Worm (Caenorhabditis elegans): ENCODE data around the gene R10E4.6.

R10E4.6 gene

DNA sequence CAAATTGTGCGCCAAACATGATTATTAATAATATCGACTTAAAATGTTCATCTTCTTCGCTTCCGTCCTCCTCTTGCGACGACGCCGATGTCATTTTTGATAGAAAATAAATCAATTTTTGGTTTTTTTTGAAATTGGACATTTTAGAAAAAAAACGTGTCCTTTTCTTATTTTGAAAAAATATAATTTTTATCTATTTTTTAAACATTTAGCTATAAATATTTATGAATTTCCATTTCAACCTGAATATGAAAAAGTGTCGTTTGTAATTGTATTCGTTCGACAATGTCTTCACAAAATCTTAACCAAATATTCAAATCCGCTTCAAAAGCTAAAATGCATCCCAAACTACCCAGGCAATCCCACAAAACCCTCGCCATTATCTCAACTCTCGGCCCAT lies 5.8 kb upstream of the R10E4.6 start, which contains the start of gene R10E4.3:
Gene R10E4.3, minus strand, starts transcription at position 101 of the 400 bp plus-strand sequence.
- no peak for TF ChIP-seq elt-1 (tag; optimal IDR thresholded peaks at IDR 0.05)
- TF ChIP-seq ama-1 (optimal IDR thresholded peaks at IDR 0.05), result no peak
- TF ChIP-seq nhr-12 (tag; optimal IDR thresholded peaks at IDR 0.05), result no peak
- TF ChIP-seq unc-62 (GFP tag; optimal IDR thresholded peaks at IDR 0.05), result no peak
- TF ChIP-seq C34F6.9 (tag; optimal IDR thresholded peaks at IDR 0.05), result no peak
- TF ChIP-seq egl-27 (tag; optimal IDR thresholded peaks at IDR 0.05), result no peak
- TF ChIP-seq ztf-4 (tag; optimal IDR thresholded peaks at IDR 0.05), result no peak
- no peak for TF ChIP-seq ztf-11 (tag; optimal IDR thresholded peaks at IDR 0.05)
- no peak for TF ChIP-seq elt-3 (tag; optimal IDR thresholded peaks at IDR 0.05)

DNA sequence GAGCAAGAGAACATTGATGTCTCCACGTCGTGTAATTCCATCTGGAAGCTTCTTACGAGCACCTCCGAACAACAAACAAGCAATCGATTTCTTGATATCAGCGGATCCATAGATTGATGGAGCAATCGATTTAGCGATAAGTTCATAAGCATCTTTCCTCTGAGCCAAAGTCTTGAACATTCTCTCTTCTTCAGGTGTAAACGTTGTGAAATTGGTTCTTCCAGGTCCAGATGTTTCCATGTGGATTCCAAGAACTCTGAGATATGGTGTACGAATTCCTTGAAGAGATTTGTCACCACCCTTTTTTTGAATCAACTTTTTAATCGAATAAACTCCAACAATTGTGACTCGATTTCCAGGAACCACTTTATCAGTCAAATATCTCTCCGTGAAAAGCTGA lies 3.3 kb upstream of the R10E4.6 start:
- no peak for TF ChIP-seq peb-1 (tag; optimal IDR thresholded peaks at IDR 0.05)
- TF ChIP-seq nhr-6 (tag; optimal IDR thresholded peaks at IDR 0.05), result no peak
- TF ChIP-seq lin-13 (GFP tag; optimal IDR thresholded peaks at IDR 0.05), result no peak
- no peak for TF ChIP-seq gmeb-1 (tag; optimal IDR thresholded peaks at IDR 0.05)
- no peak for TF ChIP-seq R02D3.7 (tag; optimal IDR thresholded peaks at IDR 0.05)
- no peak for TF ChIP-seq blmp-1 (tag; optimal IDR thresholded peaks at IDR 0.05; ENCODE audit: insufficient read depth)
- TF ChIP-seq ama-1 (optimal IDR thresholded peaks at IDR 0.05), result no peak
- no peak for TF ChIP-seq nhr-25 (tag; optimal IDR thresholded peaks at IDR 0.05)
- no peak for TF ChIP-seq zag-1 (tag; optimal IDR thresholded peaks at IDR 0.05)
- no peak for TF ChIP-seq elt-3 (tag; optimal IDR thresholded peaks at IDR 0.05)
- TF ChIP-seq lsy-2 (tag; optimal IDR thresholded peaks at IDR 0.05), result no peak
- TF ChIP-seq elt-1 (tag; optimal IDR thresholded peaks at IDR 0.05), result no peak
- no peak for TF ChIP-seq snpc-4 (tag; optimal IDR thresholded peaks at IDR 0.05)
- TF ChIP-seq mab-5 (tag; optimal IDR thresholded peaks at IDR 0.05), result no peak
- no peak for TF ChIP-seq egl-27 (tag; optimal IDR thresholded peaks at IDR 0.05)
- TF ChIP-seq sma-9 (GFP tag; optimal IDR thresholded peaks at IDR 0.05), result no peak
- TF ChIP-seq sma-9 (tag; optimal IDR thresholded peaks at IDR 0.05), result no peak

DNA sequence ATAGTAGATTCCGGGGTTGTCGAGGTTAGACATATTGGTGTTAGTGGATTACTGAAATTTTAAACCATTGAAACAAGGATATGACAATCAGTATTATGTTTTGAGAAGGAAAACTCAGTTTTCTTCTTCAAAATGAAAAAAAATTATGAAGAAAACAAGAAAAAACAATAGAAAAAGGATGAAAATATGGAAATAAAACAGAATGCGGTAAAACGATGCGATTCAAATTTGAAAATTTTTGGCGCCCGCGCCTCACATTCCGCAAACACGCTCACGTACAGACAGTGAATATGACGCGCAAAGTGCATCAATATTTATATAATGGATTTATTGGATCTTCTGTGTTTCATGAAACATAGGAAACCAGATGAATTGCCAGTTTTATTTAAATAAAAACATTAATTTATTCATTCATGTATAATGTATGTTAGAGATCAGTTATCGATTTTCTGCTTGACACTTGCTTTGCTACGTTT lies 2.0 kb upstream of the R10E4.6 start, which contains the start of gene mcm-5:
Gene mcm-5, minus strand, starts transcription at position 51 of the 476 bp plus-strand sequence.
- no peak for TF ChIP-seq elt-1 (tag; optimal IDR thresholded peaks at IDR 0.05)
- TF ChIP-seq nhr-25 (tag; optimal IDR thresholded peaks at IDR 0.05), result no peak
- TF ChIP-seq ztf-4 (tag; optimal IDR thresholded peaks at IDR 0.05), result no peak
- no peak for TF ChIP-seq nhr-129 (tag; optimal IDR thresholded peaks at IDR 0.05)
- TF ChIP-seq lsy-2 (tag; optimal IDR thresholded peaks at IDR 0.05), result peak in 1 of 2 experiments; percentile 48
- no peak for TF ChIP-seq snpc-4 (tag; optimal IDR thresholded peaks at IDR 0.05)
- no peak for TF ChIP-seq sem-4 (tag; optimal IDR thresholded peaks at IDR 0.05)
- TF ChIP-seq peb-1 (tag; optimal IDR thresholded peaks at IDR 0.05), result no peak
- no peak for TF ChIP-seq lin-39 (tag; optimal IDR thresholded peaks at IDR 0.05)
- no peak for TF ChIP-seq nhr-11 (tag; optimal IDR thresholded peaks at IDR 0.05)
- peak; percentile 70 for TF ChIP-seq unc-55 (GFP tag; optimal IDR thresholded peaks at IDR 0.05)
- TF ChIP-seq crh-2 (tag; optimal IDR thresholded peaks at IDR 0.05), result peak; percentile 8
- no peak for TF ChIP-seq skn-1 (tag; optimal IDR thresholded peaks at IDR 0.05)
- no peak for TF ChIP-seq ceh-16 (tag; optimal IDR thresholded peaks at IDR 0.05)
- no peak for TF ChIP-seq nhr-10 (tag; optimal IDR thresholded peaks at IDR 0.05)
- no peak for TF ChIP-seq nhr-6 (tag; optimal IDR thresholded peaks at IDR 0.05)
- TF ChIP-seq C34F6.9 (tag; optimal IDR thresholded peaks at IDR 0.05), result peak; percentile 66
- TF ChIP-seq F13H6.1 (tag; optimal IDR thresholded peaks at IDR 0.05), result no peak
- TF ChIP-seq ztf-1 (GFP tag; conservative IDR thresholded peaks at IDR 0.05), result no peak
- no peak for TF ChIP-seq ztf-11 (tag; optimal IDR thresholded peaks at IDR 0.05)
- TF ChIP-seq R02D3.7 (tag; optimal IDR thresholded peaks at IDR 0.05), result no peak
- TF ChIP-seq Y55F3AM.14 (GFP tag; optimal IDR thresholded peaks at IDR 0.05), result no peak
- TF ChIP-seq ama-1 (optimal IDR thresholded peaks at IDR 0.05), result no peak
- no peak for TF ChIP-seq lin-13 (GFP tag; optimal IDR thresholded peaks at IDR 0.05)
- peak; percentile 70 for TF ChIP-seq gmeb-1 (tag; optimal IDR thresholded peaks at IDR 0.05)
- no peak for TF ChIP-seq nhr-23 (tag; optimal IDR thresholded peaks at IDR 0.05)

ce11 chrIII:4294153-4294862 lies 1.1 kb downstream of the R10E4.6 start, which contains the start of the genes nth-1 and R10E4.7:
Gene nth-1, minus strand, starts transcription at chrIII:4294253.
Gene R10E4.7, plus strand, starts transcription at chrIII:4294812.
- TF ChIP-seq gmeb-1 (tag; optimal IDR thresholded peaks at IDR 0.05) (no peak), unc-39 (tag; optimal IDR thresholded peaks at IDR 0.05) (no peak), ceh-82 (tag; optimal IDR thresholded peaks at IDR 0.05) (no peak), unc-62 (GFP tag; optimal IDR thresholded peaks at IDR 0.05) (no peak), lin-13 (GFP tag; optimal IDR thresholded peaks at IDR 0.05) (no peak), crh-2 (tag; optimal IDR thresholded peaks at IDR 0.05) (no peak), lsy-2 (tag; optimal IDR thresholded peaks at IDR 0.05) (no peak)
